Fruit fly (Drosophila melanogaster): ENCODE measurements around the gene oc.
A peak's percentile ranks its signal among the peaks of the same experiment; 100 is the strongest.

The oc gene

DNA sequence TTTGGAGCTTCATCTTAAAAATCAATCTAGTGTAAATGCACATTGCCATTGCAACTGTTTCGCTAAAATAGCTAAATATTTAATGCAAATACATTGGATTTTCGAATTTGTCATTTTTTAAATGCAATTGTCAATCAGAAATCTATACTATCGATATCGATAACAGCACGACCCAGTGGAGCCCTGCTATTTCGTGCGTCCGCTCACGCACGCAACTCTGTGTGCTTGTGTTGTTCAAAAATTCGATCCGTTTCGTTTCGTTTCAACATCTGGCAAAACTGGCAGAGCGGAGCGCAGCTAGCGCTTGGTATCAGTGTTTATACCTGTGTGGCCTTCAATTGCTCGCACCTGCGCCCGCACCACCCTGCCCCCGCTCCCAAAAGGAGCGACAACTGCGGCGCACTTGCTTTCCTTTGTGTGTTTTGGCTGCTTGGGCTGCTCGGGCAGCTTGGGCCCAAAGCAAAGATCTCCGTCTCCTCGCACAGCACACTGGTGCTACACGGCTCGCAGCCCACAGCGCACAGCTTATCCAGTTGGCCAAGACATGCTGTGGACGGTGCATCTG lies 61.8 kb downstream of the oc start, which contains the start of gene CG12081 (continued):
- TF ChIP-seq crp (GFP tag; optimal IDR thresholded peaks at IDR 0.05) (peak in 1 of 2 experiments; percentile 42), CG12104 (GFP tag; optimal IDR thresholded peaks at IDR 0.05) (no peak), CG11696 (GFP tag; IDR thresholded peaks at IDR 0.05) (no peak), br (optimal IDR thresholded peaks at IDR 0.05) (no peak), toy (GFP tag; IDR thresholded peaks at IDR 0.05) (no peak), CG18262 (tag; optimal IDR thresholded peaks at IDR 0.05) (no peak), ara (GFP tag; IDR thresholded peaks at IDR 0.05) (0 out of 2 replicates have a peak, but pooled peaks have one; percentile 34), zfh1 (GFP tag; IDR thresholded peaks at IDR 0.05) (no peak; the same call in 2 of the 3 replicates), Ets65A (GFP tag) (peak; percentile 50), ewg (GFP tag; optimal IDR thresholded peaks at IDR 0.05) (no peak), Nf-YA (GFP tag; IDR thresholded peaks at IDR 0.05) (no peak), org-1 (GFP tag; optimal IDR thresholded peaks at IDR 0.05) (no peak), CoRest (tag; optimal IDR thresholded peaks at IDR 0.05) (peak; percentile 27), CG2202 (tag; optimal IDR thresholded peaks at IDR 0.05) (no peak), Blimp-1 (GFP tag; optimal IDR thresholded peaks at IDR 0.05) (no peak), fd102C (GFP tag; optimal IDR thresholded peaks at IDR 0.05) (no peak), Med (GFP tag) (peak; percentile 83), CG30431 (GFP tag; optimal IDR thresholded peaks at IDR 0.05) (no peak), corto (GFP tag; optimal IDR thresholded peaks at IDR 0.05) (no peak), zen (tag; optimal IDR thresholded peaks at IDR 0.05) (no peak), lov (optimal IDR thresholded peaks at IDR 0.05) (no peak), lov (GFP tag; IDR thresholded peaks at IDR 0.05) (no peak), CG11723 (GFP tag; optimal IDR thresholded peaks at IDR 0.05) (no peak), Pdp1 (GFP tag; optimal IDR thresholded peaks at IDR 0.05) (peak in 1 of 2 experiments; percentile 11), ac (GFP tag; optimal IDR thresholded peaks at IDR 0.05) (no peak), CG7928 (GFP tag; optimal IDR thresholded peaks at IDR 0.05) (peak; percentile 28), zen2 (GFP tag; IDR thresholded peaks at IDR 0.05; ENCODE audit: partially characterized antibody) (peak; percentile 84), CG31441 (GFP tag; IDR thresholded peaks at IDR 0.05) (no peak), cwo (GFP tag; optimal IDR thresholded peaks at IDR 0.05) (no peak), CG3407 (GFP tag; optimal IDR thresholded peaks at IDR 0.05) (no peak), CG11093 (GFP tag; IDR thresholded peaks at IDR 0.05) (no peak), amos (GFP tag; IDR thresholded peaks at IDR 0.05; ENCODE audit: partially characterized antibody) (peak; percentile 92), CG1602 (GFP tag; optimal IDR thresholded peaks at IDR 0.05) (no peak), ato (GFP tag; IDR thresholded peaks at IDR 0.05; ENCODE audit: partially characterized antibody) (peak; percentile 75), CG17359 (tag; optimal IDR thresholded peaks at IDR 0.05) (no peak), CG8765 (GFP tag; IDR thresholded peaks at IDR 0.05) (no peak), Oli (tag; optimal IDR thresholded peaks at IDR 0.05) (no peak), CG15011 (GFP tag; optimal IDR thresholded peaks at IDR 0.05) (no peak), YL-1 (GFP tag; optimal IDR thresholded peaks at IDR 0.05) (peak; percentile 34), NFAT (GFP tag; IDR thresholded peaks at IDR 0.05) (no peak), kni (GFP tag; optimal IDR thresholded peaks at IDR 0.05) (no peak), CG16779 (GFP tag; IDR thresholded peaks at IDR 0.05) (no peak), z (GFP tag; IDR thresholded peaks at IDR 0.05) (no peak), Hr51 (GFP tag; optimal IDR thresholded peaks at IDR 0.05) (no peak), Ptx1 (GFP tag; IDR thresholded peaks at IDR 0.05) (no peak), Sry-β (GFP tag; optimal IDR thresholded peaks at IDR 0.05) (peak; percentile 78), grn (GFP tag; optimal IDR thresholded peaks at IDR 0.05) (no peak), ranshi (GFP tag; IDR thresholded peaks at IDR 0.05) (no peak), CG14965 (GFP tag; optimal IDR thresholded peaks at IDR 0.05; ENCODE audit: borderline replicate concordance) (no peak), CG4424 (GFP tag; optimal IDR thresholded peaks at IDR 0.05) (no peak), lmd (GFP tag; IDR thresholded peaks at IDR 0.05) (no peak)
